Fruit fly (Drosophila melanogaster) whole organism: Measurements from ENCODE around the gene SCCRO.

Experiments
- CG8478 ChIP-seq: fragments of >200 bp; optimal IDR thresholded peaks from 2 replicates; lab custom pipeline; 2018; ENCODE audit warnings: inconsistent platforms
- EcR ChIP-seq, 2 experiments: fragments of >200 bp; optimal IDR thresholded peaks; 2 replicates each; lab custom pipeline; 2017; ENCODE audit warnings: missing biosample characterization in 2 of 2, missing genetic modification characterization in 2 of 2, missing genetic modification reagents in 2 of 2
- pan ChIP-seq: fragments of >200 bp; optimal IDR thresholded peaks from 2 replicates; lab custom pipeline; 2017
- usp ChIP-seq: fragments of >200 bp; optimal IDR thresholded peaks from 2 replicates; lab custom pipeline; 2017; ENCODE audit warnings: missing biosample characterization, missing genetic modification characterization, mixed read lengths

dm6 chr3L:15519920-15520319, 43.3 kb upstream of the SCCRO start:
- TF ChIP-seq CG8478 (lab: Kevin White, UChicago): no peak
- no peak for TF ChIP-seq pan (lab: Kevin White, UChicago)
- TF ChIP-seq usp: no peak
- no peak for TF ChIP-seq EcR (GFP tag; optimal IDR thresholded peaks at IDR 0.05; lab: Kevin White, UChicago)
